Worm (Caenorhabditis elegans) whole organism, mixed stage, embryonic: Measurements from ENCODE around the gene F23A7.3.

Source experiments
- M03D4.4 ChIP-seq: sonication (generic microtip); optimal IDR thresholded peaks from 2 replicates; lab custom pipeline; 2017; ENCODE audit warnings: mild to moderate bottlenecking, missing genetic modification characterization, missing compliant biosample characterization
- blmp-1 ChIP-seq: fragments of 150-350 bp; optimal IDR thresholded peaks from 2 replicates; lab custom pipeline; 2014; ENCODE audit warnings: missing biosample characterization, missing genetic modification characterization
- ceh-39 ChIP-seq: fragments of 150-350 bp; optimal IDR thresholded peaks from 2 replicates; lab custom pipeline; 2014; ENCODE audit warnings: missing biosample characterization, missing genetic modification characterization
- ceh-43 ChIP-seq: fragments of 200-800 bp; sonication (Bioruptor generic); optimal IDR thresholded peaks from 2 replicates; lab custom pipeline; 2018; ENCODE audit warnings: mild to moderate bottlenecking, missing genetic modification characterization, moderate library complexity, missing compliant biosample characterization
- ceh-83 ChIP-seq: fragments of 200-800 bp; sonication (Bioruptor generic); optimal IDR thresholded peaks from 2 replicates; lab custom pipeline; 2018; ENCODE audit warnings: mild to moderate bottlenecking, missing genetic modification characterization, missing compliant biosample characterization
- ces-1 ChIP-seq: fragments of 150-350 bp; optimal IDR thresholded peaks from 2 replicates; lab custom pipeline; 2014; ENCODE audit warnings: missing biosample characterization, missing genetic modification reagents, missing genetic modification characterization
- cnd-1 ChIP-seq: fragments of 200-800 bp; sonication (Bioruptor generic); optimal IDR thresholded peaks from 2 replicates; lab custom pipeline; 2018; ENCODE audit warnings: mild to moderate bottlenecking, missing genetic modification characterization, missing compliant biosample characterization
- elt-1 ChIP-seq: sonication (generic microtip); optimal IDR thresholded peaks from 2 replicates; lab custom pipeline; 2017; ENCODE audit warnings: missing genetic modification characterization, mild to moderate bottlenecking, missing compliant biosample characterization, antibody characterized with exemption, moderate library complexity, borderline replicate concordance; ENCODE audit not compliant: insufficient read depth
- elt-3 ChIP-seq: fragments of 150-350 bp; optimal IDR thresholded peaks from 2 replicates; lab custom pipeline; 2014; ENCODE audit warnings: missing biosample characterization, missing genetic modification characterization
- flh-1 ChIP-seq: fragments of 200-800 bp; sonication (Bioruptor generic); optimal IDR thresholded peaks from 2 replicates; lab custom pipeline; 2018; ENCODE audit warnings: mild to moderate bottlenecking, missing genetic modification characterization, moderate library complexity, missing compliant biosample characterization
- ham-2 ChIP-seq: fragments of 200-800 bp; sonication (Bioruptor generic); optimal IDR thresholded peaks from 2 replicates; lab custom pipeline; 2018; ENCODE audit warnings: mild to moderate bottlenecking, missing genetic modification characterization, missing compliant biosample characterization
- hlh-1 ChIP-seq: fragments of 150-350 bp; optimal IDR thresholded peaks from 2 replicates; lab custom pipeline; 2014; ENCODE audit warnings: missing biosample characterization, missing genetic modification reagents, missing genetic modification characterization
- lin-13 ChIP-seq: fragments of 150-350 bp; optimal IDR thresholded peaks from 2 replicates; lab custom pipeline; 2014; ENCODE audit warnings: missing biosample characterization, missing genetic modification characterization
- lin-32 ChIP-seq: fragments of 200-800 bp; sonication (Bioruptor generic); optimal IDR thresholded peaks from 2 replicates; lab custom pipeline; 2018; ENCODE audit warnings: mild to moderate bottlenecking, missing genetic modification characterization, missing compliant biosample characterization
- lsy-2 ChIP-seq: fragments of 150-350 bp; optimal IDR thresholded peaks from 2 replicates; lab custom pipeline; 2014; ENCODE audit warnings: missing biosample characterization, missing genetic modification characterization
- mab-5 ChIP-seq: fragments of 150-350 bp; optimal IDR thresholded peaks from 2 replicates; lab custom pipeline; 2014; ENCODE audit warnings: missing biosample characterization, missing genetic modification characterization
- mep-1 ChIP-seq: fragments of 150-350 bp; optimal IDR thresholded peaks from 2 replicates; lab custom pipeline; 2017; ENCODE audit warnings: missing biosample characterization, missing genetic modification reagents, missing genetic modification characterization, inconsistent platforms
- mls-2 ChIP-seq: sonication (generic microtip); optimal IDR thresholded peaks from 2 replicates; lab custom pipeline; 2016; ENCODE audit warnings: mild to moderate bottlenecking, missing genetic modification characterization, moderate library complexity, missing compliant biosample characterization
- nhr-12 ChIP-seq: fragments of 150-350 bp; optimal IDR thresholded peaks from 2 replicates; lab custom pipeline; 2014; ENCODE audit warnings: missing biosample characterization, missing genetic modification characterization
- nhr-2 ChIP-seq: fragments of 150-350 bp; optimal IDR thresholded peaks from 2 replicates; lab custom pipeline; 2014; ENCODE audit warnings: missing biosample characterization, missing genetic modification characterization
- nhr-237 ChIP-seq: fragments of 150-350 bp; optimal IDR thresholded peaks from 2 replicates; lab custom pipeline; 2014; ENCODE audit warnings: missing biosample characterization, missing genetic modification characterization
- nhr-28 ChIP-seq: fragments of 150-350 bp; optimal IDR thresholded peaks from 2 replicates; lab custom pipeline; 2014; ENCODE audit warnings: missing biosample characterization, missing genetic modification characterization
- nhr-76 ChIP-seq: sonication (generic microtip); optimal IDR thresholded peaks from 2 replicates; lab custom pipeline; 2017; ENCODE audit warnings: missing biosample characterization, missing genetic modification characterization
- pha-4 ChIP-seq: fragments of 150-350 bp; optimal IDR thresholded peaks from 2 replicates; lab custom pipeline; 2018; ENCODE audit warnings: missing biosample characterization, missing genetic modification reagents, missing genetic modification characterization
- sem-2 ChIP-seq: fragments of 200-800 bp; sonication (Bioruptor generic); optimal IDR thresholded peaks from 2 replicates; lab custom pipeline; 2018; ENCODE audit warnings: mild to moderate bottlenecking, missing genetic modification characterization, missing compliant biosample characterization
- snpc-4 ChIP-seq: fragments of 150-350 bp; optimal IDR thresholded peaks from 2 replicates; lab custom pipeline; 2014; ENCODE audit warnings: missing biosample characterization, missing genetic modification characterization
- sptf-1 ChIP-seq: sonication (generic microtip); optimal IDR thresholded peaks from 2 replicates; lab custom pipeline; 2017; ENCODE audit warnings: mild to moderate bottlenecking, missing genetic modification characterization, moderate library complexity, missing compliant biosample characterization
- tbx-8 ChIP-seq: fragments of 200-800 bp; sonication (Bioruptor generic); optimal IDR thresholded peaks from 2 replicates; lab custom pipeline; 2018; ENCODE audit warnings: mild to moderate bottlenecking, missing genetic modification characterization, moderate library complexity, missing compliant biosample characterization
- unc-120 ChIP-seq: sonication (generic microtip); optimal IDR thresholded peaks from 2 replicates; lab custom pipeline; 2017; ENCODE audit warnings: missing genetic modification characterization, missing compliant biosample characterization; ENCODE audit not compliant: poor library complexity, severe bottlenecking
- unc-39 ChIP-seq: fragments of 150-350 bp; optimal IDR thresholded peaks from 2 replicates; lab custom pipeline; 2014; ENCODE audit warnings: missing biosample characterization, missing genetic modification characterization
- unc-62 ChIP-seq: fragments of 150-350 bp; optimal IDR thresholded peaks from 2 replicates; lab custom pipeline; 2014; ENCODE audit warnings: missing biosample characterization, missing genetic modification reagents, missing genetic modification characterization

Gene F23A7.3

ce11 chrX:16202229-16202628 is 17.6 kb upstream of the F23A7.3 start:
- TF ChIP-seq lin-32 (GFP tag; lab: Kevin White, UChicago) (no peak), mab-5 (tag; lab: Kevin White, UChicago) (no peak), hlh-1 (tag; lab: Kevin White, UChicago) (no peak), sptf-1 (peak; percentile 36), mep-1 (no peak), unc-62 (GFP tag; lab: Kevin White, UChicago) (no peak), tbx-8 (GFP tag; lab: Kevin White, UChicago) (no peak), cnd-1 (tag; lab: Kevin White, UChicago) (peak; percentile 19), elt-1 (tag; lab: Kevin White, UChicago) (no peak), nhr-12 (tag; lab: Kevin White, UChicago) (no peak), nhr-237 (tag; lab: Kevin White, UChicago) (no peak), pha-4 (tag; lab: Kevin White, UChicago) (no peak), ceh-43 (no peak), flh-1 (no peak), mls-2 (no peak), elt-3 (tag; lab: Kevin White, UChicago) (no peak)
- TF ChIP-seq, all 35 proteins: peak for 2

- no peak for TF ChIP-seq nhr-237 (tag; lab: Kevin White, UChicago)
- TF ChIP-seq nhr-76 (tag; lab: Kevin White, UChicago): no peak
- TF ChIP-seq ceh-43: no peak
- TF ChIP-seq snpc-4 (tag; lab: Kevin White, UChicago): no peak
- TF ChIP-seq ceh-83 (GFP tag; lab: Kevin White, UChicago): no peak
- TF ChIP-seq ces-1 (GFP tag; lab: Kevin White, UChicago): no peak
- no peak for TF ChIP-seq unc-62 (GFP tag; lab: Kevin White, UChicago)
- TF ChIP-seq unc-120: no peak
- no peak for TF ChIP-seq elt-1 (tag; lab: Kevin White, UChicago)
- no peak for TF ChIP-seq lin-13 (tag; lab: Kevin White, UChicago)
- no peak for TF ChIP-seq unc-39 (tag; lab: Kevin White, UChicago)
- TF ChIP-seq M03D4.4 (tag; lab: Kevin White, UChicago): no peak
- TF ChIP-seq lsy-2 (tag; lab: Kevin White, UChicago): no peak
- TF ChIP-seq flh-1: no peak
- no peak for TF ChIP-seq nhr-2
- no peak for TF ChIP-seq mab-5 (tag; lab: Kevin White, UChicago)
- no peak for TF ChIP-seq sem-2
- TF ChIP-seq, all 35 proteins: peak for 0
These were observed 15.5 kb upstream of the F23A7.3 start for ce11 chrX:16204310-16204709.

ce11 chrX:16205880-16206279 is 13.9 kb upstream of the F23A7.3 start:
- TF ChIP-seq nhr-237 (tag; lab: Kevin White, UChicago): peak; percentile 84
- peak; percentile 21 for TF ChIP-seq lsy-2 (tag; lab: Kevin White, UChicago)
- no peak for TF ChIP-seq mab-5 (tag; lab: Kevin White, UChicago)
- TF ChIP-seq unc-120: peak; percentile 33
- no peak for TF ChIP-seq hlh-1 (tag; lab: Kevin White, UChicago)
- peak; percentile 71 for TF ChIP-seq ces-1 (GFP tag; lab: Kevin White, UChicago)
- no peak for TF ChIP-seq pha-4 (tag; lab: Kevin White, UChicago)
- TF ChIP-seq mep-1: peak; percentile 61
- no peak for TF ChIP-seq nhr-76 (tag; lab: Kevin White, UChicago)
- TF ChIP-seq unc-62 (GFP tag; lab: Kevin White, UChicago): peak; percentile 10
- TF ChIP-seq nhr-28 (tag; lab: Kevin White, UChicago): no peak
- TF ChIP-seq ceh-39 (tag; lab: Kevin White, UChicago): peak; percentile 27

- TF ChIP-seq M03D4.4 (tag; lab: Kevin White, UChicago): no peak
- no peak for TF ChIP-seq mls-2
- TF ChIP-seq nhr-28 (tag; lab: Kevin White, UChicago): no peak
- no peak for TF ChIP-seq ceh-43
These were observed 11.7 kb upstream of the F23A7.3 start for ce11 chrX:16208123-16208522.

ce11 chrX:16208667-16209066 is 11.1 kb upstream of the F23A7.3 start:
- TF ChIP-seq unc-39 (tag; lab: Kevin White, UChicago) (no peak), ceh-43 (no peak), mls-2 (no peak), ham-2 (GFP tag; lab: Kevin White, UChicago) (no peak), blmp-1 (tag; lab: Kevin White, UChicago) (no peak), lsy-2 (tag; lab: Kevin White, UChicago) (no peak), ces-1 (GFP tag; lab: Kevin White, UChicago) (no peak), sptf-1 (no peak), unc-120 (no peak), hlh-1 (tag; lab: Kevin White, UChicago) (no peak), lin-13 (tag; lab: Kevin White, UChicago) (no peak), ceh-83 (GFP tag; lab: Kevin White, UChicago) (no peak)
